Worm (Caenorhabditis elegans) whole organism, late embryonic: ENCODE results near the gene lat-2.

Source experiments
- C38D4.7 ChIP-seq: fragments of 200-800 bp; sonication (Bioruptor generic); optimal IDR thresholded peaks from 2 replicates; lab custom pipeline; 2018; ENCODE audit warnings: mild to moderate bottlenecking, missing genetic modification characterization, moderate library complexity, missing compliant biosample characterization
- F13H6.1 ChIP-seq: sonication (generic microtip); optimal IDR thresholded peaks from 2 replicates; lab custom pipeline; 2016; ENCODE audit warnings: missing genetic modification characterization, missing compliant biosample characterization
- K09A11.1 ChIP-seq: sonication (generic microtip); optimal IDR thresholded peaks from 2 replicates; lab custom pipeline; 2017; ENCODE audit warnings: antibody characterized with exemption, mild to moderate bottlenecking, missing genetic modification characterization, missing compliant biosample characterization; ENCODE audit not compliant: insufficient read depth
- T23F11.4 ChIP-seq: fragments of 200-800 bp; sonication (Bioruptor generic); optimal IDR thresholded peaks from 2 replicates; lab custom pipeline; 2018; ENCODE audit warnings: mild to moderate bottlenecking, missing genetic modification characterization, missing compliant biosample characterization
- ahr-1 ChIP-seq: sonication (generic microtip); optimal IDR thresholded peaks from 2 replicates; lab custom pipeline; 2016; ENCODE audit warnings: missing genetic modification characterization, missing compliant biosample characterization
- ceh-18 ChIP-seq: sonication (generic microtip); optimal IDR thresholded peaks from 2 replicates; lab custom pipeline; 2016; ENCODE audit warnings: missing genetic modification characterization, missing compliant biosample characterization
- ceh-30 ChIP-seq: fragments of 150-350 bp; optimal IDR thresholded peaks from 2 replicates; lab custom pipeline; 2014; ENCODE audit warnings: missing biosample characterization, missing genetic modification characterization
- ceh-45 ChIP-seq: fragments of 200-800 bp; sonication (Bioruptor generic); IDR thresholded peaks from 2 replicates; pipeline ENCODE4 v1.3.6; 2022; ENCODE audit warnings: missing genetic modification reagents, missing genetic modification characterization, missing compliant biosample characterization
- ceh-48 ChIP-seq: sonication (generic microtip); optimal IDR thresholded peaks from 2 replicates; lab custom pipeline; 2016; ENCODE audit warnings: missing genetic modification characterization, inconsistent platforms, missing compliant biosample characterization
- ceh-9 ChIP-seq: sonication (generic microtip); optimal IDR thresholded peaks from 2 replicates; lab custom pipeline; 2016; ENCODE audit warnings: mild to moderate bottlenecking, missing genetic modification characterization, inconsistent platforms, missing compliant biosample characterization
- che-1 ChIP-seq: sonication (generic microtip); optimal IDR thresholded peaks from 2 replicates; lab custom pipeline; 2016; ENCODE audit warnings: mild to moderate bottlenecking, missing genetic modification characterization, missing compliant biosample characterization
- dmd-4 ChIP-seq: sonication (generic microtip); optimal IDR thresholded peaks from 2 replicates; lab custom pipeline; 2016; ENCODE audit warnings: borderline replicate concordance, missing genetic modification characterization, missing compliant biosample characterization
- elt-2 ChIP-seq: sonication (generic microtip); optimal IDR thresholded peaks from 2 replicates; lab custom pipeline; 2016; ENCODE audit warnings: missing genetic modification reagents, missing genetic modification characterization, missing compliant biosample characterization
- eyg-1 ChIP-seq: sonication (generic microtip); optimal IDR thresholded peaks from 2 replicates; lab custom pipeline; 2016; ENCODE audit warnings: missing genotype, missing genetic modification characterization, missing compliant biosample characterization
- fkh-10 ChIP-seq: fragments of 150-350 bp; optimal IDR thresholded peaks from 2 replicates; lab custom pipeline; 2014; ENCODE audit warnings: missing biosample characterization, missing genetic modification reagents, missing genetic modification characterization
- gmeb-2 ChIP-seq: sonication (generic microtip); optimal IDR thresholded peaks from 2 replicates; lab custom pipeline; 2016; ENCODE audit warnings: missing genetic modification characterization, inconsistent platforms, missing compliant biosample characterization
- hlh-13 ChIP-seq: fragments of 200-800 bp; sonication (Bioruptor generic); optimal IDR thresholded peaks from 2 replicates; lab custom pipeline; 2018; ENCODE audit warnings: mild to moderate bottlenecking, missing genetic modification characterization, missing compliant biosample characterization
- hlh-15 ChIP-seq: sonication (generic microtip); optimal IDR thresholded peaks from 2 replicates; lab custom pipeline; 2016; ENCODE audit warnings: missing genetic modification characterization, missing compliant biosample characterization
- hlh-6 ChIP-seq: sonication (generic microtip); optimal IDR thresholded peaks from 2 replicates; lab custom pipeline; 2016; ENCODE audit warnings: missing genotype, missing genetic modification characterization, missing compliant biosample characterization
- hlh-8 ChIP-seq: sonication (generic microtip); optimal IDR thresholded peaks from 2 replicates; lab custom pipeline; 2016; ENCODE audit warnings: missing genotype, missing genetic modification characterization, missing compliant biosample characterization
- lim-6 ChIP-seq: sonication (generic microtip); optimal IDR thresholded peaks from 2 replicates; lab custom pipeline; 2016; ENCODE audit warnings: missing genetic modification characterization, missing compliant biosample characterization
- lin-11 ChIP-seq: fragments of 200-800 bp; sonication (Bioruptor generic); optimal IDR thresholded peaks from 2 replicates; lab custom pipeline; 2018; ENCODE audit warnings: mild to moderate bottlenecking, missing genetic modification characterization, missing compliant biosample characterization
- mec-3 ChIP-seq: sonication (generic microtip); optimal IDR thresholded peaks from 2 replicates; lab custom pipeline; 2016; ENCODE audit warnings: borderline replicate concordance, missing genetic modification characterization, missing compliant biosample characterization
- nhr-11 ChIP-seq: fragments of 150-350 bp; optimal IDR thresholded peaks from 2 replicates; lab custom pipeline; 2014; ENCODE audit warnings: missing biosample characterization, missing genetic modification characterization
- nhr-232 ChIP-seq: sonication (generic microtip); optimal IDR thresholded peaks from 2 replicates; lab custom pipeline; 2016; ENCODE audit warnings: missing genetic modification characterization, missing compliant biosample characterization
- odd-2 ChIP-seq: sonication (generic microtip); optimal IDR thresholded peaks from 2 replicates; lab custom pipeline; 2017; ENCODE audit warnings: antibody characterized with exemption, mild to moderate bottlenecking, missing genetic modification characterization, missing compliant biosample characterization
- pag-3 ChIP-seq: sonication (generic microtip); optimal IDR thresholded peaks from 2 replicates; lab custom pipeline; 2016; ENCODE audit warnings: missing compliant biosample characterization, missing genetic modification characterization, borderline replicate concordance
- pat-9 ChIP-seq: fragments of 200-800 bp; sonication (Bioruptor generic); optimal IDR thresholded peaks from 2 replicates; lab custom pipeline; 2018; ENCODE audit warnings: mild to moderate bottlenecking, missing genetic modification characterization, moderate library complexity, missing compliant biosample characterization
- pax-1 ChIP-seq: fragments of 150-350 bp; optimal IDR thresholded peaks from 2 replicates; lab custom pipeline; 2014; ENCODE audit warnings: missing biosample characterization, missing genetic modification characterization
- pha-2 ChIP-seq: sonication (generic microtip); optimal IDR thresholded peaks from 2 replicates; lab custom pipeline; 2017; ENCODE audit warnings: mild to moderate bottlenecking, missing genetic modification characterization, missing compliant biosample characterization
- rnt-1 ChIP-seq: sonication (generic microtip); optimal IDR thresholded peaks from 2 replicates; lab custom pipeline; 2016; ENCODE audit warnings: missing genetic modification characterization, missing compliant biosample characterization
- sox-4 ChIP-seq: sonication (generic microtip); optimal IDR thresholded peaks from 2 replicates; lab custom pipeline; 2017; ENCODE audit warnings: mild to moderate bottlenecking, missing genetic modification characterization, inconsistent platforms, missing compliant biosample characterization
- syd-9 ChIP-seq: sonication (generic microtip); optimal IDR thresholded peaks from 2 replicates; lab custom pipeline; 2016; ENCODE audit warnings: mild to moderate bottlenecking, missing genetic modification characterization, moderate library complexity, missing compliant biosample characterization
- ttx-3 ChIP-seq: sonication (generic microtip); optimal IDR thresholded peaks from 2 replicates; lab custom pipeline; 2016; ENCODE audit warnings: missing genetic modification reagents, missing genetic modification characterization, missing compliant biosample characterization
- unc-42 ChIP-seq: sonication (generic microtip); optimal IDR thresholded peaks from 2 replicates; lab custom pipeline; 2016; ENCODE audit warnings: missing genotype, missing genetic modification characterization, missing compliant biosample characterization
- unc-55 ChIP-seq: sonication (generic microtip); optimal IDR thresholded peaks from 2 replicates; lab custom pipeline; 2017; ENCODE audit warnings: missing biosample characterization, missing genetic modification reagents, missing genetic modification characterization
- unc-86 ChIP-seq: sonication (generic microtip); optimal IDR thresholded peaks from 2 replicates; lab custom pipeline; 2016; ENCODE audit warnings: missing genetic modification characterization, missing compliant biosample characterization

lat-2 gene

ce11 chrII:4344317-4344716 is 14.5 kb upstream of the lat-2 start:
- TF ChIP-seq ceh-45 (GFP tag; lab: Robert Waterston, UW) (no peak), hlh-6 (tag; lab: Kevin White, UChicago) (peak; percentile 30)

ce11 chrII:4350888-4351287 is 8.0 kb upstream of the lat-2 start, which contains the start of gene H20J04.9:
TSS of gene H20J04.9 (plus strand) at chrII:4351188.
- TF ChIP-seq hlh-15 (tag; lab: Kevin White, UChicago) (no peak), ceh-30 (tag; lab: Kevin White, UChicago) (no peak), ceh-45 (GFP tag; lab: Robert Waterston, UW) (no peak), unc-86 (tag; lab: Kevin White, UChicago) (no peak), pha-2 (tag; lab: Kevin White, UChicago) (no peak), hlh-13 (GFP tag; lab: Kevin White, UChicago) (no peak), gmeb-2 (no peak), pag-3 (no peak), nhr-232 (tag; lab: Kevin White, UChicago) (no peak), unc-42 (tag; lab: Kevin White, UChicago) (no peak), ceh-48 (tag; lab: Kevin White, UChicago) (no peak), rnt-1 (tag; lab: Kevin White, UChicago) (no peak), syd-9 (tag; lab: Kevin White, UChicago) (no peak), eyg-1 (tag; lab: Kevin White, UChicago) (no peak), dmd-4 (no peak), ahr-1 (no peak), mec-3 (no peak), lin-11 (tag; lab: Kevin White, UChicago) (no peak), pat-9 (tag; lab: Kevin White, UChicago) (no peak)
- TF ChIP-seq, all 69 proteins: peak for 0

DNA sequence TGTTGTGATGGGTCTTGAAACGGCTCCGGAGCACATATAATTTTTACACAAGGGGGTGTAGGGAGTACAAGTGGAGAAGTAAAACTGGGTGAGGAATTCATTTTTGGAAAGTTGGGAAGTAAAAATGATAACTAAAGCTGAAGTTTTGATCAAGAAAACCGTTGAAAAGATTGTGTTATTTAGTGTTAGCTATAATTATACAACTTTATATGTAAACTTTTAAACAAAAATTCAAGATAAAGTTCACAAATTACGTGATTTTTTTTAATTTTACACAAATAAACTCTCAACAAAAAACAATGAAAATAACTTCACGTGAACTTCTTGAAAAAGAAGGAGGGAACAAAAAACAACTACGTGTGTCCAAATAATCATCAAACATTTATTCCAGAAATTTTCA is 3.6 kb upstream of the lat-2 start, which contains the start of the genes H20J04.7 and H20J04.1:
TSS of gene H20J04.7 (minus strand) at position 101 of the 400 bp plus-strand sequence.
TSS of gene H20J04.1 (plus strand) at position 397 of the 400 bp plus-strand sequence.
- TF ChIP-seq fkh-10 (GFP tag; lab: Kevin White, UChicago) (no peak), odd-2 (tag; lab: Kevin White, UChicago) (no peak), unc-42 (tag; lab: Kevin White, UChicago) (no peak), hlh-8 (tag; lab: Kevin White, UChicago) (no peak), ceh-18 (no peak), elt-2 (tag; lab: Kevin White, UChicago) (no peak), lim-6 (tag; lab: Kevin White, UChicago) (no peak), pax-1 (tag; lab: Kevin White, UChicago) (no peak), sox-4 (tag; lab: Kevin White, UChicago) (no peak), F13H6.1 (tag; lab: Kevin White, UChicago) (no peak), ceh-30 (tag; lab: Kevin White, UChicago) (no peak)

- TF ChIP-seq dmd-4 (no peak), hlh-13 (GFP tag; lab: Kevin White, UChicago) (no peak), pat-9 (tag; lab: Kevin White, UChicago) (no peak), ceh-30 (tag; lab: Kevin White, UChicago) (no peak), C38D4.7 (GFP tag; lab: Kevin White, UChicago) (no peak), ceh-9 (no peak), hlh-8 (tag; lab: Kevin White, UChicago) (no peak), ceh-45 (GFP tag; lab: Robert Waterston, UW) (no peak), T23F11.4 (GFP tag; lab: Kevin White, UChicago) (no peak), unc-55 (GFP tag; lab: Kevin White, UChicago) (no peak), mec-3 (no peak)
Measured at ce11 chrII:4359219-4359618, 354 bp downstream of the lat-2 start.

- TF ChIP-seq hlh-13 (GFP tag; lab: Kevin White, UChicago) (no peak), pha-2 (tag; lab: Kevin White, UChicago) (no peak), ceh-45 (GFP tag; lab: Robert Waterston, UW) (no peak), F13H6.1 (tag; lab: Kevin White, UChicago) (no peak), che-1 (tag; lab: Kevin White, UChicago) (no peak), ttx-3 (tag; lab: Kevin White, UChicago) (no peak), K09A11.1 (tag; lab: Kevin White, UChicago) (no peak), fkh-10 (GFP tag; lab: Kevin White, UChicago) (no peak), ceh-9 (no peak), pag-3 (no peak), hlh-6 (tag; lab: Kevin White, UChicago) (no peak), nhr-11 (tag; lab: Kevin White, UChicago) (no peak), mec-3 (no peak)
Measured at ce11 chrII:4362088-4362487, 3.2 kb downstream of the lat-2 start.
